Fruit fly (Drosophila melanogaster): ENCODE measurements around the gene CG31546.

CG31546 gene

dm6 chr3R:5682238-5682637, 46.8 kb upstream of the CG31546 start (continued):
- TF ChIP-seq CG10267 (tag; optimal IDR thresholded peaks at IDR 0.05) (no peak), row (GFP tag; IDR thresholded peaks at IDR 0.05) (peak; percentile 18; the same call in 1 of the 3 replicates), dmrt11E (tag; optimal IDR thresholded peaks at IDR 0.05) (peak; percentile 7), her (GFP tag; optimal IDR thresholded peaks at IDR 0.05) (no peak), HLHmδ (GFP tag; optimal IDR thresholded peaks at IDR 0.05) (no peak), sna (GFP tag; IDR thresholded peaks at IDR 0.05; ENCODE audit: partially characterized antibody) (no peak), CG2712 (tag; optimal IDR thresholded peaks at IDR 0.05) (peak; percentile 5), Drgx (GFP tag; IDR thresholded peaks at IDR 0.05) (peak; percentile 14; the same call in 1 of the 2 replicates), phol (tag; optimal IDR thresholded peaks at IDR 0.05) (peak; percentile 38), CG13624 (GFP tag; optimal IDR thresholded peaks at IDR 0.05) (no peak), sens (GFP tag) (peak; percentile 64)

dm6 chr3R:5672658-5673217, 37.3 kb upstream of the CG31546 start:
- peak; percentile 50 for TF ChIP-seq CG6689 (GFP tag; IDR thresholded peaks at IDR 0.05)
- TF ChIP-seq CG2199 (GFP tag; IDR thresholded peaks at IDR 0.05) = peak; percentile 74; the same call in 2 of the 3 replicates
- TF ChIP-seq CG17359 (tag; optimal IDR thresholded peaks at IDR 0.05) = peak; percentile 82
- TF ChIP-seq CG4282 (GFP tag; optimal IDR thresholded peaks at IDR 0.05) = no peak
- peak; percentile 89 for TF ChIP-seq CG1233 (GFP tag; optimal IDR thresholded peaks at IDR 0.05)
- no peak for TF ChIP-seq CG1647 (GFP tag; optimal IDR thresholded peaks at IDR 0.05)
- TF ChIP-seq MESR4 (GFP tag; optimal IDR thresholded peaks at IDR 0.05) = peak; percentile 42
- no peak for TF ChIP-seq tgo (GFP tag; IDR thresholded peaks at IDR 0.05)
- TF ChIP-seq gce (GFP tag; IDR thresholded peaks at IDR 0.05) = peak; percentile 74; the same call in 2 of the 3 replicates
- peak; percentile 93 for TF ChIP-seq CG17568 (GFP tag; optimal IDR thresholded peaks at IDR 0.05)
- TF ChIP-seq CG12104 (GFP tag; optimal IDR thresholded peaks at IDR 0.05) = peak; percentile 76
- peak; percentile 52; the same call in 1 of the 2 replicates for TF ChIP-seq CG1024 (GFP tag; IDR thresholded peaks at IDR 0.05)
- TF ChIP-seq CG7928 (GFP tag; optimal IDR thresholded peaks at IDR 0.05) = peak; percentile 25
- no peak for TF ChIP-seq CG1832 (GFP tag; optimal IDR thresholded peaks at IDR 0.05)
- TF ChIP-seq sob (GFP tag; IDR thresholded peaks at IDR 0.05) = peak; percentile 50; the same call in 1 of the 2 replicates
- no peak for TF ChIP-seq dimm (GFP tag; IDR thresholded peaks at IDR 0.05)
- peak in 1 of 2 experiments; percentile 56 for TF ChIP-seq Hr51 (GFP tag; optimal IDR thresholded peaks at IDR 0.05)
- TF ChIP-seq zen2 (GFP tag; IDR thresholded peaks at IDR 0.05; ENCODE audit: partially characterized antibody) = no peak
- TF ChIP-seq BEAF-32 (GFP tag; optimal IDR thresholded peaks at IDR 0.05) = no peak
- peak; percentile 11 for TF ChIP-seq HmgD (GFP tag; optimal IDR thresholded peaks at IDR 0.05)
- TF ChIP-seq CG32767 (GFP tag; IDR thresholded peaks at IDR 0.05) = peak; percentile 48; the same call in 1 of the 2 replicates
- TF ChIP-seq CG15269 (tag; optimal IDR thresholded peaks at IDR 0.05) = no peak
- peak; percentile 72 for TF ChIP-seq Kr (GFP tag; optimal IDR thresholded peaks at IDR 0.05)
- TF ChIP-seq CG16813 (GFP tag; IDR thresholded peaks at IDR 0.05; ENCODE audit: partially characterized antibody) = no peak
- TF ChIP-seq danr (GFP tag; IDR thresholded peaks at IDR 0.05) = no peak
- peak; percentile 40 for TF ChIP-seq Xbp1 (GFP tag; optimal IDR thresholded peaks at IDR 0.05)
- TF ChIP-seq CG4328 (GFP tag; optimal IDR thresholded peaks at IDR 0.05) = peak; percentile 90
- TF ChIP-seq jigr1 (GFP tag; IDR thresholded peaks at IDR 0.05) = no peak
- no peak for TF ChIP-seq nau (GFP tag; optimal IDR thresholded peaks at IDR 0.05)
- TF ChIP-seq Scr (GFP tag; IDR thresholded peaks at IDR 0.05; ENCODE audit: partially characterized antibody) = peak; percentile 33
- peak; percentile 50 for TF ChIP-seq dmrt11E (tag; optimal IDR thresholded peaks at IDR 0.05)
- no peak for TF ChIP-seq gfzf (GFP tag; optimal IDR thresholded peaks at IDR 0.05)
- TF ChIP-seq CG33213 (GFP tag; optimal IDR thresholded peaks at IDR 0.05) = peak; percentile 68
- TF ChIP-seq Spps (tag; optimal IDR thresholded peaks at IDR 0.05) = peak; percentile 53
- TF ChIP-seq pzg (GFP tag; optimal IDR thresholded peaks at IDR 0.05) = peak; percentile 19
- peak; percentile 41 for TF ChIP-seq CG10654 (GFP tag; optimal IDR thresholded peaks at IDR 0.05)
- TF ChIP-seq run (tag; optimal IDR thresholded peaks at IDR 0.05) = peak; percentile 75
- peak; percentile 6 for TF ChIP-seq shn (GFP tag; optimal IDR thresholded peaks at IDR 0.05)
